Worm (Caenorhabditis elegans) whole organism, late embryonic: ENCODE measurements around the gene K07C11.10.

Source experiments
- ama-1 ChIP-seq: fragments of 150-350 bp; optimal IDR thresholded peaks from 2 replicates; lab custom pipeline; 2014
- ets-4 ChIP-seq: sonication (generic microtip); optimal IDR thresholded peaks from 2 replicates; lab custom pipeline; 2016; ENCODE audit warnings: missing genetic modification characterization, missing compliant biosample characterization
- fkh-10 ChIP-seq: fragments of 150-350 bp; optimal IDR thresholded peaks from 2 replicates; lab custom pipeline; 2014; ENCODE audit warnings: missing biosample characterization, missing genetic modification reagents, missing genetic modification characterization
- mec-3 ChIP-seq: sonication (generic microtip); optimal IDR thresholded peaks from 2 replicates; lab custom pipeline; 2016; ENCODE audit warnings: borderline replicate concordance, missing genetic modification characterization, missing compliant biosample characterization
- nhr-11 ChIP-seq: fragments of 150-350 bp; optimal IDR thresholded peaks from 2 replicates; lab custom pipeline; 2014; ENCODE audit warnings: missing biosample characterization, missing genetic modification characterization
- pax-1 ChIP-seq: fragments of 150-350 bp; optimal IDR thresholded peaks from 2 replicates; lab custom pipeline; 2014; ENCODE audit warnings: missing biosample characterization, missing genetic modification characterization
- pros-1 ChIP-seq: fragments of 150-350 bp; optimal IDR thresholded peaks from 2 replicates; lab custom pipeline; 2014; ENCODE audit warnings: missing biosample characterization, missing genetic modification reagents, missing genetic modification characterization
- sox-4 ChIP-seq: sonication (generic microtip); optimal IDR thresholded peaks from 2 replicates; lab custom pipeline; 2017; ENCODE audit warnings: mild to moderate bottlenecking, missing genetic modification characterization, inconsistent platforms, missing compliant biosample characterization
- syd-9 ChIP-seq: sonication (generic microtip); optimal IDR thresholded peaks from 2 replicates; lab custom pipeline; 2016; ENCODE audit warnings: mild to moderate bottlenecking, missing genetic modification characterization, moderate library complexity, missing compliant biosample characterization

ce11 chrV:8210527-8210926, 16.2 kb downstream of the K07C11.10 start:
- TF ChIP-seq ama-1 (lab: Kevin White, UChicago) (no peak), pax-1 (tag; lab: Kevin White, UChicago) (no peak), syd-9 (tag; lab: Kevin White, UChicago) (no peak), ets-4 (tag; lab: Kevin White, UChicago) (no peak), mec-3 (tag; lab: Kevin White, UChicago) (no peak), sox-4 (tag; lab: Kevin White, UChicago) (no peak), pros-1 (tag; lab: Kevin White, UChicago) (no peak), nhr-11 (tag; lab: Kevin White, UChicago) (no peak), fkh-10 (GFP tag; lab: Kevin White, UChicago) (no peak)
